Fruit fly (Drosophila melanogaster) whole organism, embryonic: ENCODE data around the gene Rab9Fa.

ENCODE experiments used
- Antp ChIP-seq: fragments of 200-800 bp; sonication (Bioruptor generic); optimal IDR thresholded peaks from 3 replicates; lab custom pipeline; 2016; ENCODE audit warnings: missing biosample characterization, missing genetic modification characterization
- CG10147 ChIP-seq: fragments of 200-800 bp; sonication (Bioruptor generic); optimal IDR thresholded peaks from 2 replicates; lab custom pipeline; 2019; ENCODE audit warnings: missing biosample characterization, mild to moderate bottlenecking, missing genetic modification characterization, moderate library complexity
- CG10274 ChIP-seq: fragments of 200-800 bp; sonication (Bioruptor generic); optimal IDR thresholded peaks from 3 replicates; lab custom pipeline; 2017; ENCODE audit warnings: missing biosample characterization, mild to moderate bottlenecking, missing genetic modification characterization
- CG11456 ChIP-seq: fragments of 200-800 bp; sonication (Bioruptor generic); IDR thresholded peaks from 3 replicates; pipeline ENCODE4 v1.3.6; 2022; ENCODE audit warnings: missing biosample characterization, missing genetic modification characterization
- CG12942 ChIP-seq: fragments of 200-800 bp; sonication (Bioruptor generic); optimal IDR thresholded peaks from 3 replicates; lab custom pipeline; 2016; ENCODE audit warnings: missing biosample characterization, missing genetic modification characterization
- CG14014 ChIP-seq: fragments of 200-800 bp; sonication (Bioruptor generic); IDR thresholded peaks from 2 replicates; pipeline ENCODE4 v1.3.6; 2022; ENCODE audit warnings: missing biosample characterization, missing genetic modification characterization
- CG18599 ChIP-seq: fragments of 200-800 bp; sonication (Bioruptor generic); optimal IDR thresholded peaks from 3 replicates; lab custom pipeline; 2017; ENCODE audit warnings: missing biosample characterization, missing genetic modification characterization, mild to moderate bottlenecking, moderate library complexity, missing genetic modification reagents
- CG31365 ChIP-seq: fragments of 200-800 bp; sonication (Bioruptor generic); optimal IDR thresholded peaks from 2 replicates; lab custom pipeline; 2018; ENCODE audit warnings: missing biosample characterization, mild to moderate bottlenecking, missing genetic modification characterization
- CG31441 ChIP-seq: fragments of 200-800 bp; sonication (Bioruptor generic); IDR thresholded peaks from 2 replicates; pipeline ENCODE4 v1.3.6; 2022; ENCODE audit warnings: missing biosample characterization, missing genetic modification characterization
- CG34224 ChIP-seq: fragments of 200-800 bp; sonication (Bioruptor generic); IDR thresholded peaks from 3 replicates; pipeline ENCODE4 v1.3.6; 2022; ENCODE audit warnings: missing biosample characterization, missing genetic modification characterization; ENCODE audit not compliant: partially characterized antibody
- CG43689 ChIP-seq: fragments of 200-800 bp; sonication (Bioruptor generic); IDR thresholded peaks from 2 replicates; pipeline ENCODE4 v1.3.6; 2022; ENCODE audit warnings: missing biosample characterization, missing genetic modification characterization
- CG4424 ChIP-seq: fragments of 200-800 bp; sonication (Bioruptor generic); optimal IDR thresholded peaks from 3 replicates; lab custom pipeline; 2016; ENCODE audit warnings: missing biosample characterization, missing genetic modification characterization
- CG5245 ChIP-seq: fragments of 200-800 bp; sonication (Bioruptor generic); optimal IDR thresholded peaks from 3 replicates; lab custom pipeline; 2016; ENCODE audit warnings: missing biosample characterization, missing genetic modification characterization
- CG5953 ChIP-seq: fragments of 200-800 bp; sonication (Bioruptor generic); IDR thresholded peaks from 2 replicates; pipeline ENCODE4 v1.3.6; 2022; ENCODE audit warnings: missing biosample characterization, missing genetic modification characterization
- CG6765 ChIP-seq: fragments of 200-800 bp; sonication (Bioruptor generic); optimal IDR thresholded peaks from 3 replicates; lab custom pipeline; 2017; ENCODE audit warnings: missing biosample characterization, mild to moderate bottlenecking, missing genetic modification characterization
- CG6791 ChIP-seq: fragments of 200-800 bp; sonication (Bioruptor generic); IDR thresholded peaks from 3 replicates; pipeline ENCODE4 v1.3.6; 2022; ENCODE audit warnings: missing biosample characterization, missing genetic modification characterization; ENCODE audit not compliant: partially characterized antibody
- CG7357 ChIP-seq: fragments of 200-800 bp; sonication (Bioruptor generic); IDR thresholded peaks from 3 replicates; pipeline ENCODE4 v1.3.6; 2022; ENCODE audit warnings: missing biosample characterization, missing genetic modification characterization
- CG7839 ChIP-seq: fragments of 200-800 bp; sonication (Bioruptor generic); optimal IDR thresholded peaks from 3 replicates; lab custom pipeline; 2018; ENCODE audit warnings: missing biosample characterization, mild to moderate bottlenecking, missing genetic modification characterization, moderate library complexity
- Dek ChIP-seq: fragments of 200-800 bp; sonication (Bioruptor generic); optimal IDR thresholded peaks from 3 replicates; lab custom pipeline; 2019; ENCODE audit warnings: missing biosample characterization, mild to moderate bottlenecking, missing genetic modification characterization, moderate library complexity
- Dip3 ChIP-seq: fragments of 200-800 bp; sonication (Bioruptor generic); optimal IDR thresholded peaks from 3 replicates; lab custom pipeline; 2016; ENCODE audit warnings: missing biosample characterization, missing genetic modification characterization
- Dp ChIP-seq: fragments of 200-800 bp; sonication (Bioruptor generic); optimal IDR thresholded peaks from 2 replicates; lab custom pipeline; 2018; ENCODE audit warnings: missing biosample characterization, mild to moderate bottlenecking, missing genetic modification characterization, moderate library complexity
- Dref ChIP-seq: fragments of 200-800 bp; sonication (Bioruptor generic); IDR thresholded peaks from 2 replicates; pipeline ENCODE4 v1.3.6; 2022; ENCODE audit warnings: missing biosample characterization, missing genetic modification characterization
- Ets97D ChIP-seq: fragments of 200-800 bp; sonication (Bioruptor generic); optimal IDR thresholded peaks from 3 replicates; lab custom pipeline; 2016; ENCODE audit warnings: missing biosample characterization, missing genetic modification characterization
- Gsc ChIP-seq: fragments of 200-800 bp; sonication (Bioruptor generic); IDR thresholded peaks from 2 replicates; pipeline ENCODE4 v1.3.6; 2022; ENCODE audit warnings: missing biosample characterization, missing genetic modification characterization
- H15 ChIP-seq: fragments of 200-800 bp; sonication (Bioruptor generic); IDR thresholded peaks from 3 replicates; pipeline ENCODE4 v1.3.6; 2022; ENCODE audit warnings: missing biosample characterization, missing genetic modification characterization
- Hey ChIP-seq: fragments of 200-800 bp; sonication (Bioruptor generic); optimal IDR thresholded peaks from 3 replicates; lab custom pipeline; 2018; ENCODE audit warnings: missing biosample characterization, mild to moderate bottlenecking, missing genetic modification characterization
- Med ChIP-seq: fragments of 200-800 bp; sonication (Bioruptor generic); peaks from one replicate; lab custom pipeline; 2016; ENCODE audit warnings: missing biosample characterization, missing genetic modification characterization, mild to moderate bottlenecking, inconsistent platforms, moderate library complexity
- NC2α ChIP-seq: fragments of 200-800 bp; sonication (Bioruptor generic); optimal IDR thresholded peaks from 2 replicates; lab custom pipeline; 2016; ENCODE audit warnings: missing biosample characterization, missing genetic modification characterization
- NK7.1 ChIP-seq: fragments of 200-800 bp; sonication (Bioruptor generic); optimal IDR thresholded peaks from 3 replicates; lab custom pipeline; 2016; ENCODE audit warnings: missing biosample characterization, missing genetic modification characterization
- Poxn ChIP-seq: fragments of 200-800 bp; sonication (Bioruptor generic); IDR thresholded peaks from 2 replicates; pipeline ENCODE4 v1.3.6; 2022; ENCODE audit warnings: missing biosample characterization, missing genetic modification characterization
- ab ChIP-seq: fragments of 200-800 bp; sonication (Bioruptor generic); optimal IDR thresholded peaks from 2 replicates; lab custom pipeline; 2016; ENCODE audit warnings: missing biosample characterization, missing genetic modification characterization
- bcd ChIP-seq: fragments of 200-800 bp; sonication (Bioruptor generic); optimal IDR thresholded peaks from 2 replicates; lab custom pipeline; 2017; ENCODE audit warnings: missing biosample characterization, mild to moderate bottlenecking, missing genetic modification characterization
- bigmax ChIP-seq: fragments of 200-800 bp; sonication (Bioruptor generic); optimal IDR thresholded peaks from 2 replicates; lab custom pipeline; 2018; ENCODE audit warnings: missing biosample characterization, mild to moderate bottlenecking, missing genetic modification characterization
- cad ChIP-seq: fragments of >200 bp; optimal IDR thresholded peaks from 2 replicates; lab custom pipeline; 2017; ENCODE audit warnings: missing biosample characterization, missing genetic modification characterization
- chinmo ChIP-seq: fragments of 200-800 bp; sonication (Bioruptor generic); IDR thresholded peaks from 4 replicates; pipeline ENCODE4 v1.3.6; 2022; ENCODE audit warnings: missing biosample characterization, missing genetic modification characterization; ENCODE audit not compliant: partially characterized antibody
- croc ChIP-seq: fragments of 200-800 bp; sonication (Bioruptor generic); conservative IDR thresholded peaks from 3 replicates; pipeline ENCODE4 v1.3.6; 2022; ENCODE audit warnings: missing biosample characterization, missing genetic modification characterization
- dimm ChIP-seq: fragments of 200-800 bp; sonication (Bioruptor generic); IDR thresholded peaks from 2 replicates; pipeline ENCODE4 v1.3.6; 2022; ENCODE audit warnings: missing biosample characterization, missing genetic modification characterization
- gcm ChIP-seq: fragments of 200-800 bp; sonication (Bioruptor generic); optimal IDR thresholded peaks from 2 replicates; lab custom pipeline; 2019; ENCODE audit warnings: missing biosample characterization, mild to moderate bottlenecking, missing genetic modification characterization, moderate library complexity
- ind ChIP-seq: fragments of 200-800 bp; sonication (Bioruptor generic); optimal IDR thresholded peaks from 3 replicates; lab custom pipeline; 2016; ENCODE audit warnings: missing biosample characterization, missing genetic modification characterization
- lola ChIP-seq, 3 experiments: fragments of >200 bp in 2 of 3; fragments of 200-800 bp in 1 of 3; sonication (Bioruptor generic) in 1 of 3; optimal IDR thresholded peaks; 2 replicates each; lab custom pipeline; 2017 to 2019; ENCODE audit warnings: missing biosample characterization in 3 of 3, missing genetic modification characterization in 3 of 3, mild to moderate bottlenecking in 1 of 3, moderate library complexity in 1 of 3
- mirr ChIP-seq: fragments of 200-800 bp; sonication (Bioruptor generic); optimal IDR thresholded peaks from 3 replicates; lab custom pipeline; 2018; ENCODE audit warnings: missing biosample characterization, mild to moderate bottlenecking, missing genetic modification characterization
- pita ChIP-seq: fragments of 200-800 bp; sonication (Bioruptor generic); optimal IDR thresholded peaks from 2 replicates; lab custom pipeline; 2017; ENCODE audit warnings: missing biosample characterization, mild to moderate bottlenecking, missing genetic modification characterization
- pros ChIP-seq: fragments of 200-800 bp; sonication (Bioruptor generic); optimal IDR thresholded peaks from 3 replicates; lab custom pipeline; 2019; ENCODE audit warnings: missing biosample characterization, mild to moderate bottlenecking, missing genetic modification characterization, moderate library complexity
- salm ChIP-seq: fragments of 200-800 bp; sonication (Bioruptor generic); optimal IDR thresholded peaks from 2 replicates; lab custom pipeline; 2018; ENCODE audit warnings: missing biosample characterization, mild to moderate bottlenecking, missing genetic modification characterization
- so ChIP-seq: fragments of 200-800 bp; sonication (Bioruptor generic); IDR thresholded peaks from 3 replicates; pipeline ENCODE4 v1.3.6; 2022; ENCODE audit warnings: missing biosample characterization, missing genetic modification characterization
- tap ChIP-seq: fragments of 200-800 bp; optimal IDR thresholded peaks from 3 replicates; lab custom pipeline; 2019; ENCODE audit warnings: missing biosample characterization, mild to moderate bottlenecking, missing genetic modification characterization, moderate library complexity
- trh ChIP-seq: fragments of 200-800 bp; sonication (Bioruptor generic); optimal IDR thresholded peaks from 2 replicates; lab custom pipeline; 2016; ENCODE audit warnings: missing biosample characterization, missing genetic modification characterization
- unpg ChIP-seq: fragments of 200-800 bp; sonication (Bioruptor generic); optimal IDR thresholded peaks from 3 replicates; lab custom pipeline; 2018; ENCODE audit warnings: missing biosample characterization, mild to moderate bottlenecking, missing genetic modification characterization, moderate library complexity
- zen ChIP-seq: fragments of 200-800 bp; sonication (Bioruptor generic); optimal IDR thresholded peaks from 3 replicates; lab custom pipeline; 2018; ENCODE audit warnings: missing biosample characterization, mild to moderate bottlenecking, missing genetic modification characterization, moderate library complexity

Rab9Fa gene

DNA sequence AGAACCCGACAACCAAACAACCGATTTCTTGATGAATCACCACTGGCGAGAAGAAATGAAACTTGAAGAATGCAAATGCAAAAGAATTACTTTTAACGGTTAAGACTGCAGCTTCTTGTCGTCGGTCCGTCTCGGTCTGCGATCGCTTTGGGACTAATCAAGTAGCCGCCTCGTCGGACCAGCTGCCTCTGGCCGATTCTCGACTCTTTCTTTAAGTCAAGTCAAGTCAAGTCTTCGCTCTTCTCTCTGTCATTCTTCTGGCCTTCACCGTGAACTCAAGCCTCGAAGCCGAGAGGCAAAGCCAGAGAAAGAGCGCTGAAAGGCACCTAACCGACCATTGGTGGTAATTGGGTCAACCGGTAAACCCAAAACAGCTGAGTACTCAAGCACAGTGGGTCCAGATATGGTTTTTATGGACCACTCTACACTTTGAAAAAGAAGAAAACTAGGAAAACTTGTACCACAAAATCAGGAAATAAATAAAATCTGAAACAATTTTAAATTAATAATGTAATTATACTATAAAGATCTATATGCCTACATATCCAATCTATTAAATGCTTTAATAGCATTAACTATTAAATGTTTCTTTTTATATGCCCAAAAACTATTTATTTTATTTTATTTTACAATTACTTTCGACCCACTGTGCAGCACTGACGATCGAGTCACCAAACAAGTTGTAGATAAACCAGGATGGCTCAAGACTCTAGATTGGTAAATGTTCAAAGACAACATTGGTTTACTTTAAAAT lies 16.3 kb upstream of the Rab9Fa start, which contains the start of gene C901 (continued):
- TF ChIP-seq CG18599 (peak; percentile 19), salm (tag; lab: Kevin White, UChicago) (peak; percentile 57), CG31365 (no peak), CG12942 (GFP tag; lab: Kevin White, UChicago) (peak; percentile 13), Antp (GFP tag; lab: Kevin White, UChicago) (no peak), tap (tag; lab: Kevin White, UChicago) (peak; percentile 62), CG7357 (peak; percentile 47; the same call in 1 of the 3 replicates), CG5953 (no peak), CG10147 (GFP tag; lab: Kevin White, UChicago) (peak; percentile 27), CG11456 (GFP tag; lab: Robert Waterston, UW) (no peak), Med (peak; percentile 11), bcd (GFP tag; lab: Kevin White, UChicago) (peak; percentile 47), CG4424 (GFP tag; lab: Kevin White, UChicago) (peak; percentile 73), CG43689 (GFP tag; lab: Robert Waterston, UW) (no peak), trh (GFP tag; lab: Kevin White, UChicago) (no peak), cad (GFP tag; lab: Kevin White, UChicago) (no peak), CG10274 (no peak), ind (GFP tag; lab: Kevin White, UChicago) (peak; percentile 57), Dref (GFP tag; lab: Robert Waterston, UW) (no peak), bigmax (GFP tag; lab: Kevin White, UChicago) (no peak), NC2α (GFP tag; lab: Kevin White, UChicago) (no peak), H15 (GFP tag; lab: Robert Waterston, UW) (0 out of 3 replicates have a peak, but pooled peaks have one; percentile 15), Gsc (no peak), Dp (GFP tag; lab: Kevin White, UChicago) (no peak), croc (GFP tag; lab: Robert Waterston, UW) (peak; percentile 68), ab (no peak), mirr (no peak), CG5245 (GFP tag; lab: Kevin White, UChicago) (peak; percentile 21), chinmo (no peak), unpg (GFP tag; lab: Kevin White, UChicago) (peak; percentile 82), Dek (tag; lab: Kevin White, UChicago) (peak; percentile 6), gcm (GFP tag; lab: Kevin White, UChicago) (no peak), pros (peak; percentile 92), CG31441 (GFP tag; lab: Robert Waterston, UW) (peak; percentile 89), CG14014 (GFP tag; lab: Robert Waterston, UW) (peak; percentile 58; the same call in 1 of the 2 replicates), zen (tag; lab: Kevin White, UChicago) (peak; percentile 14), dimm (GFP tag; lab: Robert Waterston, UW) (peak; percentile 40; the same call in 1 of the 2 replicates), CG7839 (peak; percentile 83), Hey (tag; lab: Kevin White, UChicago) (no peak), pita (GFP tag; lab: Kevin White, UChicago) (no peak), so (GFP tag; lab: Robert Waterston, UW) (peak; percentile 63; the same call in 1 of the 3 replicates), CG6791 (no peak), Poxn (GFP tag; lab: Robert Waterston, UW) (no peak), CG34224 (GFP tag; lab: Robert Waterston, UW) (no peak), NK7.1 (GFP tag; lab: Kevin White, UChicago) (no peak), Ets97D (GFP tag; lab: Kevin White, UChicago) (no peak), Dip3 (GFP tag; lab: Kevin White, UChicago) (no peak), CG6765 (GFP tag; lab: Kevin White, UChicago) (no peak), lola (GFP tag; optimal IDR thresholded peaks at IDR 0.05; lab: Kevin White, UChicago) (peak in 1 of 3 experiments; percentile 82)
